Worm (Caenorhabditis elegans): ENCODE measurements around the gene fbxa-72.
A peak's percentile ranks its signal among the peaks of the same experiment; 100 is the strongest.

fbxa-72 gene

DNA sequence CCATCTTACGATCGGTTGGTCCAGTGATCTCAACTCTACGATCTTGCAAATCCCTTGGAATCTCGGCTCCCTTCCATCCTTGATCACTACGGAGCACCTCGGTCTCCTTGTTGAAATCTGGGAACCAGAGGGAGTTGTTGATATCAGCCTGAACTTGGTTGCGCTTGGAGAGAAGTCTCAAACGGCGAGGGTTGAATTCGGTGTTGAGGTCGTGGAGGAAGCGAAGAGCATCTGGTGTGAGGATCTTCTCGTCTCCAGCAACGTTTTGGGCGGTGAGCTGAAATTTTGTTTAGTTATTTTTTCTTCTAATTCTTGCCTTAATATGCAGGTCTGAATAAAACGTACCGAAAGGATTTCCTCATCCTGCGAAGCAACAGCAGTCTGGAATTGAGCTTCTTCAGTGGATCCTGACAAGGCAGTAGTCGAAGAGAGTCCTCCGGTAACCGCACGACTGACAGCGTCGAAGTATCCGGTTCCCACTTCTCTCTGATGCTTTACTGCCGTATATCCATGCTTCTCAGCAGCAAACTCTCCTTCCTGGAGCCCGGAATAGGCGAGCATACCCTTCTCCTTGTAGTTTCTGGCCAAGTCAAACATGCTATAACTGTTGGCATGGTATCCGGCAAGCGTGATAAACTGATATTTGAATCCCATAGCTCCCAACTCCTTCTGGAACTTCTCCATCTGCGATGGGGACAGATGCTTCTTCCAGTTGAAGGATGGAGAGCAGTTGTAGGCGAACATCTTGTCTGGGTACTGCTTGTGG is 49.4 kb upstream of the fbxa-72 start:
- 0 out of 2 replicates have a peak, but pooled peaks have one; percentile 28 for TF ChIP-seq nhr-42 (GFP tag; IDR thresholded peaks at IDR 0.05)
- no peak for TF ChIP-seq lin-15B (tag; optimal IDR thresholded peaks at IDR 0.05)
- no peak for TF ChIP-seq ceh-44 (GFP tag; IDR thresholded peaks at IDR 0.05)
- TF ChIP-seq lin-39 (tag; optimal IDR thresholded peaks at IDR 0.05), result no peak
- no peak for TF ChIP-seq lsy-2 (tag; optimal IDR thresholded peaks at IDR 0.05)
- no peak for TF ChIP-seq daf-16 (GFP tag; optimal IDR thresholded peaks at IDR 0.05)
- TF ChIP-seq daf-16 (tag; optimal IDR thresholded peaks at IDR 0.05), result peak; percentile 62
- 0 out of 2 replicates have a peak, but pooled peaks have one; percentile 3 for TF ChIP-seq madf-9 (GFP tag; conservative IDR thresholded peaks at IDR 0.05)
- no peak for TF ChIP-seq Y105C5A.15 (GFP tag; IDR thresholded peaks at IDR 0.05)
- no peak for TF ChIP-seq hif-1 (tag; optimal IDR thresholded peaks at IDR 0.05)
- no peak for TF ChIP-seq F37D6.2 (tag; optimal IDR thresholded peaks at IDR 0.05)
- TF ChIP-seq nhr-48 (tag; optimal IDR thresholded peaks at IDR 0.05), result no peak
- TF ChIP-seq zip-11 (GFP tag; IDR thresholded peaks at IDR 0.05), result 0 out of 2 replicates have a peak, but pooled peaks have one; percentile 29
- no peak for TF ChIP-seq cey-2 (tag; optimal IDR thresholded peaks at IDR 0.05; ENCODE audit: borderline replicate concordance, insufficient read depth)
- peak; percentile 2 for TF ChIP-seq nhr-25 (tag; optimal IDR thresholded peaks at IDR 0.05; ENCODE audit: borderline replicate concordance, insufficient read depth)
- TF ChIP-seq T26A8.4 (GFP tag; IDR thresholded peaks at IDR 0.05), result peak; percentile 58; the same call in 1 of the 2 replicates
- no peak for TF ChIP-seq snpc-4 (tag; optimal IDR thresholded peaks at IDR 0.05)
- no peak for TF ChIP-seq snpc-1.2 (GFP tag; IDR thresholded peaks at IDR 0.05)
- no peak for TF ChIP-seq daf-8 (GFP tag; IDR thresholded peaks at IDR 0.05)
- no peak for TF ChIP-seq arid-1 (GFP tag; conservative IDR thresholded peaks at IDR 0.05)
- no peak for TF ChIP-seq mdl-1 (tag; optimal IDR thresholded peaks at IDR 0.05)
- TF ChIP-seq madf-5 (GFP tag; IDR thresholded peaks at IDR 0.05), result no peak
- TF ChIP-seq spr-1 (tag; optimal IDR thresholded peaks at IDR 0.05), result no peak
- TF ChIP-seq lim-7 (GFP tag; IDR thresholded peaks at IDR 0.05), result no peak
- no peak for TF ChIP-seq lir-3 (tag; optimal IDR thresholded peaks at IDR 0.05)
- no peak for TF ChIP-seq spr-3 (GFP tag; optimal IDR thresholded peaks at IDR 0.05)
- TF ChIP-seq ZK337.2 (GFP tag; IDR thresholded peaks at IDR 0.05), result no peak
- no peak for TF ChIP-seq ceh-62 (tag; optimal IDR thresholded peaks at IDR 0.05)
- TF ChIP-seq pqm-1 (tag; optimal IDR thresholded peaks at IDR 0.05), result no peak
- no peak for TF ChIP-seq F26F4.8 (GFP tag; conservative IDR thresholded peaks at IDR 0.05)
- TF ChIP-seq nhr-6 (tag; optimal IDR thresholded peaks at IDR 0.05), result no peak
- no peak for TF ChIP-seq zag-1 (tag; optimal IDR thresholded peaks at IDR 0.05)
- TF ChIP-seq mxl-2 (GFP tag; conservative IDR thresholded peaks at IDR 0.05), result no peak; the same call in 1 of the 2 replicates
- no peak for TF ChIP-seq ceh-20 (GFP tag; IDR thresholded peaks at IDR 0.05)
- TF ChIP-seq gei-8 (GFP tag; optimal IDR thresholded peaks at IDR 0.05), result no peak
- no peak for TF ChIP-seq F49E8.2 (tag; optimal IDR thresholded peaks at IDR 0.05; ENCODE audit: borderline replicate concordance)
- TF ChIP-seq ceh-28 (tag; optimal IDR thresholded peaks at IDR 0.05), result no peak
- TF ChIP-seq unc-62 (GFP tag; optimal IDR thresholded peaks at IDR 0.05 in 1 of 2), result no peak
- TF ChIP-seq unc-62 (tag; optimal IDR thresholded peaks at IDR 0.05), result no peak
- no peak for TF ChIP-seq ztf-11 (tag; optimal IDR thresholded peaks at IDR 0.05)
- TF ChIP-seq egl-43 (GFP tag; IDR thresholded peaks at IDR 0.05), result no peak
- TF ChIP-seq fos-1 (tag; optimal IDR thresholded peaks at IDR 0.05), result no peak
- TF ChIP-seq zfp-3 (GFP tag; conservative IDR thresholded peaks at IDR 0.05), result no peak
- TF ChIP-seq hlh-30 (tag; optimal IDR thresholded peaks at IDR 0.05; ENCODE audit: insufficient read depth), result no peak
- no peak for TF ChIP-seq saeg-2 (GFP tag; IDR thresholded peaks at IDR 0.05)
- TF ChIP-seq vab-7 (GFP tag; IDR thresholded peaks at IDR 0.05), result no peak
- no peak for TF ChIP-seq set-16 (GFP tag; IDR thresholded peaks at IDR 0.05)
- TF ChIP-seq lin-1 (GFP tag; IDR thresholded peaks at IDR 0.05), result no peak
- TF ChIP-seq rbr-2 (tag; optimal IDR thresholded peaks at IDR 0.05), result no peak
- no peak for TF ChIP-seq egl-27 (tag; optimal IDR thresholded peaks at IDR 0.05)
